Fruit fly (Drosophila melanogaster) S2 (cell line): ENCODE results near the gene CG5846.

Experiments used
- CG8478 ChIP-seq: fragments of >200 bp; optimal IDR thresholded peaks from 2 replicates; lab custom pipeline; 2018
- CTCF ChIP-seq, 2 experiments: fragments of >200 bp; optimal IDR thresholded peaks; 2 replicates each; lab custom pipeline; 2018

CG5846 gene

DNA sequence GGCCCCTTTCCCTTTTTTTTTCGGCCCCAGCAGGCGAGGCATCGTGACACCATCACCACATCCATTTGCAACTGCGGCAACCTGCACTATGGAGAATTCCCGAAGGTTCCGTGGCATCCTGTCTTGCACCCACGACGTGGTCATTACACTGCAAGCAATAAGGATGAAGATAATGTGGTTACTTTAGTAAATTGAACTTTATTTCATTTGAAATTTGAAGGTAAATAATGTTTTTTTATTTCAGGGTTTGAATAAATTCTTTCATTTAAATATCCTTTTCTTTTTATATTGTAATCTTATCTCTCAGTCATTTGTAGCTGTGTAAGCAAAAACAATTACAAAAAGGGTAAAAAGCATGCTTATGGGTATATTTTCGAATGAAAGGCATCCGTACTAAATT lies 24.8 kb upstream of the CG5846 start:
- TF ChIP-seq CG8478 (lab: Kevin White, UChicago) = no peak
- no peak for TF ChIP-seq CTCF (optimal IDR thresholded peaks at IDR 0.05; lab: Kevin White, UChicago)

DNA sequence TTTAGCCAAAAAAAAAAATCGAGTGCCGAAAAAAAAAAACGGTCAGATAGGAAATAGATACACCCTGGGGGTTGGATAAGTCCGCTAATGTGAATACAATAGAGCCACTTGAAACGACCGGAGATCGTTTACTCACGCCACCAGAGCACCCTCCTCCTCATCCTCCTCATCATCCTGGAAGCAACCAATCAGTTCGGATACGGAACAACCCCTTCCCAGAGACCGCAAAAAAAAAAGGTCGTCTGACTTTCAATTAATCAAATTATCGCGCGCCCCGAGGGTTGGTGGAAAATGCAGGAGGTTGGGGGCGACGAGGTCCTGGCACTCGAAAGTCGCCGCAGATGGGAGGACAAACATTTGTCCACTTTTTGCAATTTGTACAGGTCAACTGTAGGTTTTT lies 15.6 kb upstream of the CG5846 start:
- TF ChIP-seq CTCF (optimal IDR thresholded peaks at IDR 0.05; lab: Kevin White, UChicago) (no peak), CG8478 (lab: Kevin White, UChicago) (no peak)

DNA sequence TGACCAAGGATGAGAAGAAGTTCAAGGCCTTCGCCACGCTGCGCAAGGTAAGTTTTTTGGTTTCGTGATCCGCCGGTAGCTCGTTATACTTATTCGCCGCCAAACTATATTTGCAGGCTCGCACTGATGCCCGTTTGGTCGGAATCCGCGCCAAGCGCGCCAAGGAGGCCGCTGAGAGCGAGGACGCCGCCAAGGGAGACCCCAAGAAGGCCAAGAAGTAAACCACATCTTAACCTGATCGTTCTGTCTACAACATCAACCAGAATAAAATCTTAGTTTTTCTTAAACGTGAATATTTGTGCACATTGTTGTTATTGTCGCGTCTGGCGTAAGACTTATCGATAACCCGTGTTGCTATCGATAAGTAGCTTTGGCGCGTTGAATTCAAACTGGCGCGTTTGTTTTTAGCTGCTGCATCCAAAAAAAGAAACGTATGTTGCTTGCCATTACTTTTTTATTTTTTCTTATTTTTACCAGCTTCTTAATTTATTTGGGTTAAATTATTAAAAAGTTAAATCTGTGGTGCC lies 11.2 kb upstream of the CG5846 start:
- TF ChIP-seq CG8478 (lab: Kevin White, UChicago) (no peak), CTCF (optimal IDR thresholded peaks at IDR 0.05; lab: Kevin White, UChicago) (no peak)

DNA sequence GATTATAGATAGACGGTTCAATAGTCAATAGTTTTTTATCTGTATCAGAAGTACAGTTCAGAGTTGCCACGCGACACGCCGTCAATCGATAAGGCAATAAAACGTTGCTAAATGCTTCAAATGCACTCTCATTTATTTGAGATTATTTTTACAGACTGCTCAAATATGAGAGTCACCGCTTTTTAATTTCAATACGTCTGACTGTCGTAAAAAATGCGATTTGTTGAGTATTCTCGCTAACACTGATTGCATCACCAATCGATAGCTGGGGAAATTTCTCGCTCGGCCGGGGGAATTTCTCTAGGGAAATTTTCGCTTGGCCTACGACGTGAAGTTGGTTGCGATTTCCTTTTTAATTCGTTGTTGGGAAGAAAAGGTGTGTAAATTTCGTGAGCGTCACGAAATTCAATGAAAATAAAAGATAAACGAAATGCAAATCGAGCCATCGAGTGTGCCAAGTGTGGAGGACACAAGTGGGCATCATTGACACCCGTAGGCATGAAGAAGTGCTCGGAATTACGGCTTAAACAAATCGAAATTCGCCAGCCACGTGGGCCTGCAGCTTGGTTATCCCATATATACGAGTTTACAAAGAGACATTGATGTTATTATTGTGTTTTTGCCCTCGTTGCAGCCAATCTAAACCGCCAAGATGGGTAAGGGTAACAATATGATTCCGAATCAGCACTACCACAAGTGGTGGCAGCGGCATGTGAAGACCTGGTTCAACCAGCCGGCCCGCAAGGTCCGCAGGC lies 10.1 kb upstream of the CG5846 start, which contains the start of the genes Dref and RpL13:
Dref (minus strand) TSS at position 247 of the 755 bp plus-strand sequence.
RpL13 (plus strand) TSS at position 331 of the 755 bp plus-strand sequence.
- TF ChIP-seq CG8478 (lab: Kevin White, UChicago) = no peak
- no peak for TF ChIP-seq CTCF (optimal IDR thresholded peaks at IDR 0.05; lab: Kevin White, UChicago)

DNA sequence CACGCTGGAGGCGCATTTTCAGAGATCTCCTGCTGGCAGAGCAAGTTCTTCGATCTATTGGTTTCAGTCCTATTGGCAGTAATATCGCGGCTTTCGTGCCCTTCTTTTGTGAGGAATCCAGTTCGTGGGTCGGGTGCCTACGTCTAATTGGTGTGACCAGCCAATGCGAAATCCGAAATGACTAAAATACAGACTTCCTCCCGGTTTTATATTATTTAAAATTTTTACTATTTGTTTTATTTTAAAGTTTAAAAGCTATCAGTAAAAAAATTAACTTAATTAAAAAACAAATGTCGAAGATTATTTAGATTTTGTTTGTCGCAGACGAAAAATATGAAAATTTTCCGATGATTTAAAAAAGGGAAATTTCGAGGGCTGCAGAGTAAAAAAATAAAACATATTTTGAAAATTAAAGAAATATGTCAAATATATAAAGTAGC lies 6.6 kb upstream of the CG5846 start, which contains the start of gene CG5850:
CG5850 (minus strand) TSS at position 347 of the 440 bp plus-strand sequence.
- TF ChIP-seq CG8478 (lab: Kevin White, UChicago) = no peak
- TF ChIP-seq CTCF (optimal IDR thresholded peaks at IDR 0.05; lab: Kevin White, UChicago) = no peak

DNA sequence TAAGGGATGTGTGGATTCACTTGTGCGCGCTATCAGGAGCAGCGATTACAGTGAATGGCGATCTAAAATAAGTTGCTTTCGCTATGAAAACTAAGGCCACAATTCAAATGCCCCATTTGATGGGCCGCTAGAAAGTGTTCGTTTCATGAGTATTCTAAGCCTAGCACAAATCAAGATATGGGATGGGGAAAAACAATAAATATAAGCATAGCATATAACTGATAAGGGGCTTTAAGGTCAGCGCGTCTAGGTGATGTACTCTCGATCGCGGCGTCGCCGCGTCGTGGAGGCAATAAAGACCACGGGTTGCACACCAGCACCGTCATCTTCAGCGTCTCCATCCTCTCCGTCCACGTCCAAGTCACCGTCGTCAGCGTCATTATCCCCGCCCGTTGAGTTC lies 3.7 kb upstream of the CG5846 start:
- no peak for TF ChIP-seq CTCF (optimal IDR thresholded peaks at IDR 0.05; lab: Kevin White, UChicago)
- TF ChIP-seq CG8478 (lab: Kevin White, UChicago) = no peak

DNA sequence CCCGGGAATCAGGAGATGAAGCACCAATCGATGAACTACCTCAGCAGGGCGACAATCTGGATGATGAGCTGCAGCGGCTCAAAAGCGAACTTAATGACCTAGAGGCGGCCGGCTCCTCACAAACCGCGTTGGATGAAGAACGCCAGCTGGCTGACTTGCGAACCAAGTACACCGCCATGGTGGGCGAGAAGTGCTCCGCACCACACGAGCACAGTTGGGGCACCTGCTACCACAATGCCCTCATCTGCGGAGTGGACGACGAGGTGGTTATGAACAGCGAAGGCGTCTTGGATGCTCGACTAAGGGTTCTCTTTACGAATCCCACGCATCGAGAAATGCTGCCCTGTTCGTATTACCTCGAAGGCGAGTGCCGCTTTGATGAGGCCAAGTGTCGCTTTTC lies 2.3 kb downstream of the CG5846 start:
- TF ChIP-seq CG8478 (lab: Kevin White, UChicago) (no peak), CTCF (optimal IDR thresholded peaks at IDR 0.05; lab: Kevin White, UChicago) (no peak)

DNA sequence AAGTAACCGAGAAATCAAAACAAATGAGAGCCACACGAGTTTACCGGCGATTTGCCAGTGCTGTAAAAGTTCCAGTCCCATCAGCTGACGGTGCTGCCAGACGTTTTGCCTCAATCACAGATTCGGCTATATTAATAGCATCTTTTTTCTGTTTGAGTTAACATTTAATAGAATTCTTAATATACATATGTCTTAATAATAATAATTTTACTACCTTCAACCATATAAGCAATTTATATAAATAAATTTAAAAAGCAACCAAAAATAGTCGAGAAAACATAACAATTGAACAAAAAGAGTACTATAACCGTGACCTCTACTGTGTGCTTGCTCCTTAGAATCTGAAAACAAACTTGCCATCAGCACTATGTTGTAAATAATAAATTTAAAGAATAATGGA lies 2.9 kb downstream of the CG5846 start, which contains the start of the genes CG13126 and CG4709:
CG13126 (minus strand) TSS at position 63 of the 400 bp plus-strand sequence.
CG4709 (plus strand) TSS at position 207 of the 400 bp plus-strand sequence.
- no peak for TF ChIP-seq CTCF (optimal IDR thresholded peaks at IDR 0.05; lab: Kevin White, UChicago)
- no peak for TF ChIP-seq CG8478 (lab: Kevin White, UChicago)

DNA sequence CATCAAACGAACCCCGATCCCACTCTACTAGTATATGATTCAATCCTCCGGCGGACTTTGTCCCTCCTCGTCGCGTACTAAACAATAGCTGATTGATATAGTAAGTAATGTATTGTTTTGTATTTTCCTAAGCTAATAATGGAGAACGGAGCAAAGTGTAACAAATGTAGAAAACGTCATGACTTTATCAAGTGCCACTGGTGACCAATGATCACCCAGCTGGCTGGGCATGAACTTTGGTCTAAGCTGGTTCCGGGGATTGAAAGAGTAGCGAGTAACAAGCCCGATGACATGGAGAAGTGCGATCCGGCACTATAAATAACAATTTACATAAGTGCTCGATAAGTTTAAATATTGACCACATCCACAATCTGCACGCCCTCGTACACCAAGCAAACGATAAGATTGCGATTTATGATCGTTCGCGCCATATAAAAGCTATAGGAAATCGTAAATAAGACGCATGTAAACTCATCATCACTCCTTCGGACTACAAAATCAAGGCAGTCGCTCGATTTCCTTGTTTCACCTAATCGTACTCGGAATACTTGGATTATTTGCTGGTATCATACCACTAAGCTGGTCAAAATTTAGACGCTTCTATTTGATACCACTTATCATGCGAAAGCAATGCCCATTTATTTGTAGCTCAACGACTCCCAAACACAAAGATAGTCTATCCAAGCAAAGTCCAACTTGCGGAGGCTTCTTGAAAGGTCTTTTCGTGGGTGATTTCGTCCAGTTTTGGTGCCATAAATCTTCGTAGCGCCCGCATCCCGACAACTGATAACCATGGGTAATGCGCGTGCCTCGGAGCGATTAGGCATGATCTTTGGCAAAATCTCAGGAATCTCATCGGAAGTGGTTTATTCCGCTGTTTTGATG lies 7.6 kb downstream of the CG5846 start:
- TF ChIP-seq CG8478 (lab: Kevin White, UChicago) (no peak), CTCF (optimal IDR thresholded peaks at IDR 0.05; lab: Kevin White, UChicago) (no peak)

DNA sequence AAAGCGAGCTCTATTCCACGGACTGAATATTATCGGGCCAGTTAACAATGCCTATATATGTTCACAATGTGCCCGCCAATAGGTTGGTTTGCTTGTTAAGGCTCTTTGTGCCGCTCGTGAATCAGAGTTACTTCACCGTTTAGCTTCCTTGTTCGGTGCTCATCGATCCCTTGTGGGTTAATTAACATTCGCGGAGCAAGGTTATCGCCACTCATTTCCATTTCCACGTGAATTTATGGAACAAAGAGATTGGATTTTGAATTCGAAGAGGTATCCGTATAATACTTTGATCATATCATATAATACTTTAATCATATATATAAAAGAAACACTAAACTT lies 8.5 kb downstream of the CG5846 start:
- no peak for TF ChIP-seq CG8478 (lab: Kevin White, UChicago)
- no peak for TF ChIP-seq CTCF (optimal IDR thresholded peaks at IDR 0.05; lab: Kevin White, UChicago)

DNA sequence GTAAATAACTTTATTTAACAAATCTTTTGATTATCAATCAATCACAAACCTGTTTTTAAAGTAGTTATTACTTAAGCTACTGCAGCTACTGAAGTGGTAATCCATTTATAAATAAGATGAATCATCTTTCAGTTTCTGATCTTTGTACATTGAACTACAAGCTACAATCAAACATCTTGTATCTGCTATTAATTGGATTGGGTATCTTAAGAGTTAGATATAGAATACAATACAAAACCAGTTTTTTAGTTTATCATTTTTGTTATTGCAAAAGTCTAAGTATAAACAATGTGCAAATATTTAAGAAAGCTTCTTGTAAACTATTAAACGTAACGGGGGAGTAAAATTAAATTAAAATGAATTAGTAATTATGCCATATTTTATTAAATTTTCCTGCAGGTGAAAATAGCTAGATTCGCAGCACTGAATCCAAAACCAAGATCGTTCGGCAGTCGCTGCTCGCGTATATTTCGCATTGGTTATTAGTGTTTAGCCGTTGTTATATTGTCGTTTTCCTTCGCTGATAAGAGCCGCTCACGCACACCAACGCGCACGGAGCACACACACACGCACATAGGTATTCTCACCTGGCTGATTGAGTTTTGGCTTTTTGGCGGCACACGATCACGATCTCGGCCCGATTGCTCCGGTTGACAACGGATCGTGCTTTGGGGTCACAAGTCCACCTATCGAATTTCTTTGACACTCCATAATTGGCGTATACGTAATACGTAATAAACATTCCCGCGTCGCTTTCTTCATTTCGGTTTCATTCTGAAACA lies 9.1 kb downstream of the CG5846 start:
- no peak for TF ChIP-seq CTCF (optimal IDR thresholded peaks at IDR 0.05; lab: Kevin White, UChicago)
- no peak for TF ChIP-seq CG8478 (lab: Kevin White, UChicago)

DNA sequence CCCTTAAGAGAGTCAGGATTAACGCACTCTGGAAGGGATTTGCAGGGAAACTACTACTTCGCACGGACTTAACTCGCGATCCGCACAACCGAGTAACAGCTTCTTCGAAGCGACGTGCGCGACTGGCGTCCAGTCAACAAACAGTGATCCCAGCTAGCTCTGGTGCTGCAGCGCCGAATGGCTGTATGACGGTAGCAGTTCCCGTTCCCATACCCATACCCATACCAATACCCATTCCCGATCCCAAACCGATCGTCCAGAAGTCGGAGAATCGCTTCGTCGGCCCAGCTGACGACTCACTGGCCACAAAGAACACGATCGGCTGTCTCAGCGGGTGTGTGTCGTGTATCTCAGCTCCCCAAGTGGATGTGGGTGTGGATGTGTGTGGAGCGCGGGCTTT lies 9.8 kb downstream of the CG5846 start, which contains the start of gene CG5853:
CG5853 (minus strand) TSS at position 384 of the 400 bp plus-strand sequence.
- no peak for TF ChIP-seq CTCF (optimal IDR thresholded peaks at IDR 0.05; lab: Kevin White, UChicago)
- no peak for TF ChIP-seq CG8478 (lab: Kevin White, UChicago)

DNA sequence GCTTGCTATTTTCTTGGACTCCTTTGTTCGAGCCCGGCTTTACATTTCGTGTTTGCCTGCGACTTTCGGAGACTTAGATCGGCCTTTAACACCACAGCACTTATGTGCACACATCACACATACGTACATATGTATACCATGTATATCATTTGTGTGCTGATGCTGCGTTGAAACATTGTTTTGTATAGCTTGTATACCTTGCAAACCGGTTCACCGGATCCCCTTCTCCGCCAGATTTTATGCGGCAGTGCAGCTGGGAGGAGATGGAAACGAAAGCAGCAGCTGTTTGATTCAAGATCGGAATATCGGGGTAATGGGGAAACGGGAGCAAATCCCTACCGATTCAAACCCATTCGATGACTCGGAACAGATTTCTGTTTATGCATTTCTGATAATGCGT lies 11.0 kb downstream of the CG5846 start:
- no peak for TF ChIP-seq CG8478 (lab: Kevin White, UChicago)
- no peak for TF ChIP-seq CTCF (optimal IDR thresholded peaks at IDR 0.05; lab: Kevin White, UChicago)

DNA sequence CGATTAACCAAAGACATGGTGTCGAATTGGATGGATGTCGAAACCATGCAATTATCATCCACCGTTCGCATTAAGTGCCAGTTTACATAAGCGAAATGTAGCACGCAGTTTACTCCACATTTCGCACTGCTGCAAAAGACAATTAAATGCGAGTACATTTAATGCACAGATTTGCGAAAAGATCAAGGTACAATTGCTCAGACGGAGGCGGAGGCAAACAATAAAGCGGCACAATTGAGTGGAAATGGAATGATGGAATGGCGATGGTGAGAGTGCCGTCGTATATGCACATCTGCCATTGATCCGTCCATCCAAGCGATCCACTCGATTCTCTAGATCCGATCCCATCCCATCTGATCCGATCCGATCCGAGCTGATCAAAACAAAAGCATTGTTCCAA lies 12.0 kb downstream of the CG5846 start:
- TF ChIP-seq CG8478 (lab: Kevin White, UChicago) (no peak), CTCF (optimal IDR thresholded peaks at IDR 0.05; lab: Kevin White, UChicago) (no peak)
